Fruit fly (Drosophila melanogaster): Measurements from ENCODE around the gene Ulp1.

dm6 chrX:19241790-19242373, 33.9 kb upstream of the Ulp1 start, which contains the start of gene CG14196:
- TF ChIP-seq usp (GFP tag; optimal IDR thresholded peaks at IDR 0.05) (no peak), psq (optimal IDR thresholded peaks at IDR 0.05) (no peak), EcR (GFP tag; optimal IDR thresholded peaks at IDR 0.05) (no peak), pan (optimal IDR thresholded peaks at IDR 0.05) (no peak), CG8478 (optimal IDR thresholded peaks at IDR 0.05) (no peak), Dll (optimal IDR thresholded peaks at IDR 0.05) (no peak)
